Worm (Caenorhabditis elegans): ENCODE data around the gene hsp-17.

- TF ChIP-seq nhr-237 (tag; optimal IDR thresholded peaks at IDR 0.05) = no peak
- no peak for TF ChIP-seq ztf-4 (tag; optimal IDR thresholded peaks at IDR 0.05)
- TF ChIP-seq nfya-1 (tag; optimal IDR thresholded peaks at IDR 0.05; ENCODE audit: insufficient read depth) = no peak
- no peak for TF ChIP-seq ztf-11 (tag; optimal IDR thresholded peaks at IDR 0.05)
- TF ChIP-seq fos-1 (tag; optimal IDR thresholded peaks at IDR 0.05) = no peak
These were observed 49.6 kb upstream of the hsp-17 start for ce11 chrV:8435292-8435691.
